Worm (Caenorhabditis elegans): ENCODE measurements around the gene srh-276.
A peak's percentile ranks its signal among the peaks of the same experiment; 100 is the strongest.

The srh-276 gene

ce11 chrV:15511613-15512216 is 17.5 kb upstream of the srh-276 start, which contains the start of gene rpl-38 (continued):
- TF ChIP-seq hlh-30 (tag; optimal IDR thresholded peaks at IDR 0.05; ENCODE audit: insufficient read depth): no peak
- no peak for TF ChIP-seq eyg-1 (tag; optimal IDR thresholded peaks at IDR 0.05)
- TF ChIP-seq ceh-45 (GFP tag; IDR thresholded peaks at IDR 0.05): no peak
- TF ChIP-seq ceh-19 (GFP tag; optimal IDR thresholded peaks at IDR 0.05): no peak
- TF ChIP-seq sdc-2 (tag; optimal IDR thresholded peaks at IDR 0.05): no peak
- TF ChIP-seq pag-3 (tag; optimal IDR thresholded peaks at IDR 0.05; ENCODE audit: borderline replicate concordance): no peak
- no peak for TF ChIP-seq K02D7.2 (tag; optimal IDR thresholded peaks at IDR 0.05)
- peak; percentile 38 for TF ChIP-seq ceh-18 (tag; optimal IDR thresholded peaks at IDR 0.05)
- no peak for TF ChIP-seq dmd-4 (tag; optimal IDR thresholded peaks at IDR 0.05; ENCODE audit: borderline replicate concordance)
- TF ChIP-seq nhr-11 (tag; optimal IDR thresholded peaks at IDR 0.05): no peak
- no peak for TF ChIP-seq npax-4 (tag; optimal IDR thresholded peaks at IDR 0.05)
- no peak for TF ChIP-seq T23F11.4 (GFP tag; optimal IDR thresholded peaks at IDR 0.05)
- no peak for TF ChIP-seq dve-1 (tag; optimal IDR thresholded peaks at IDR 0.05)
- no peak for TF ChIP-seq fkh-6 (tag; optimal IDR thresholded peaks at IDR 0.05)
- no peak for TF ChIP-seq fkh-10 (GFP tag; optimal IDR thresholded peaks at IDR 0.05)
- TF ChIP-seq ama-1 (optimal IDR thresholded peaks at IDR 0.05): no peak
- TF ChIP-seq pros-1 (tag; optimal IDR thresholded peaks at IDR 0.05): no peak
- TF ChIP-seq lim-6 (tag; optimal IDR thresholded peaks at IDR 0.05): no peak
- no peak for TF ChIP-seq pqm-1 (tag; optimal IDR thresholded peaks at IDR 0.05)
- TF ChIP-seq ceh-34 (tag; optimal IDR thresholded peaks at IDR 0.05): peak; percentile 37
- no peak for TF ChIP-seq C38D4.7 (GFP tag; optimal IDR thresholded peaks at IDR 0.05)
- no peak for TF ChIP-seq ahr-1 (tag; optimal IDR thresholded peaks at IDR 0.05)
- no peak for TF ChIP-seq ceh-24 (tag; optimal IDR thresholded peaks at IDR 0.05)
- TF ChIP-seq C08G9.2 (tag; optimal IDR thresholded peaks at IDR 0.05): no peak
- TF ChIP-seq ceh-30 (tag; optimal IDR thresholded peaks at IDR 0.05): no peak
- no peak for TF ChIP-seq F13H6.1 (tag; optimal IDR thresholded peaks at IDR 0.05)
- no peak for TF ChIP-seq hlh-13 (GFP tag; optimal IDR thresholded peaks at IDR 0.05)
- no peak for TF ChIP-seq K09A11.1 (tag; optimal IDR thresholded peaks at IDR 0.05; ENCODE audit: insufficient read depth)
- no peak for TF ChIP-seq ceh-14 (tag; optimal IDR thresholded peaks at IDR 0.05)
- TF ChIP-seq pha-4 (tag; optimal IDR thresholded peaks at IDR 0.05): no peak
- TF ChIP-seq lin-11 (tag; optimal IDR thresholded peaks at IDR 0.05): no peak
- no peak for TF ChIP-seq unc-55 (GFP tag; optimal IDR thresholded peaks at IDR 0.05)

- TF ChIP-seq ceh-48 (tag; optimal IDR thresholded peaks at IDR 0.05): no peak
- no peak for TF ChIP-seq ttx-3 (tag; optimal IDR thresholded peaks at IDR 0.05)
- TF ChIP-seq zip-5 (tag; optimal IDR thresholded peaks at IDR 0.05): no peak
- no peak for TF ChIP-seq pha-2 (tag; optimal IDR thresholded peaks at IDR 0.05)
- TF ChIP-seq ceh-31 (tag; optimal IDR thresholded peaks at IDR 0.05): no peak
- TF ChIP-seq ref-2 (tag; optimal IDR thresholded peaks at IDR 0.05): no peak
- no peak for TF ChIP-seq elt-4 (tag; optimal IDR thresholded peaks at IDR 0.05)
- TF ChIP-seq che-1 (tag; optimal IDR thresholded peaks at IDR 0.05): no peak
- TF ChIP-seq K09A11.1 (tag; optimal IDR thresholded peaks at IDR 0.05; ENCODE audit: insufficient read depth): no peak
- TF ChIP-seq syd-9 (tag; optimal IDR thresholded peaks at IDR 0.05): no peak
- no peak for TF ChIP-seq ceh-19 (GFP tag; optimal IDR thresholded peaks at IDR 0.05)
- no peak for TF ChIP-seq eyg-1 (tag; optimal IDR thresholded peaks at IDR 0.05)
- TF ChIP-seq fkh-10 (GFP tag; optimal IDR thresholded peaks at IDR 0.05): no peak
- TF ChIP-seq ztf-16 (tag; optimal IDR thresholded peaks at IDR 0.05): no peak
Measured at ce11 chrV:15512856-15513756, 16.1 kb upstream of the srh-276 start.
